Fruit fly (Drosophila melanogaster): ENCODE measurements around the gene CG33635.

CG33635 gene

DNA sequence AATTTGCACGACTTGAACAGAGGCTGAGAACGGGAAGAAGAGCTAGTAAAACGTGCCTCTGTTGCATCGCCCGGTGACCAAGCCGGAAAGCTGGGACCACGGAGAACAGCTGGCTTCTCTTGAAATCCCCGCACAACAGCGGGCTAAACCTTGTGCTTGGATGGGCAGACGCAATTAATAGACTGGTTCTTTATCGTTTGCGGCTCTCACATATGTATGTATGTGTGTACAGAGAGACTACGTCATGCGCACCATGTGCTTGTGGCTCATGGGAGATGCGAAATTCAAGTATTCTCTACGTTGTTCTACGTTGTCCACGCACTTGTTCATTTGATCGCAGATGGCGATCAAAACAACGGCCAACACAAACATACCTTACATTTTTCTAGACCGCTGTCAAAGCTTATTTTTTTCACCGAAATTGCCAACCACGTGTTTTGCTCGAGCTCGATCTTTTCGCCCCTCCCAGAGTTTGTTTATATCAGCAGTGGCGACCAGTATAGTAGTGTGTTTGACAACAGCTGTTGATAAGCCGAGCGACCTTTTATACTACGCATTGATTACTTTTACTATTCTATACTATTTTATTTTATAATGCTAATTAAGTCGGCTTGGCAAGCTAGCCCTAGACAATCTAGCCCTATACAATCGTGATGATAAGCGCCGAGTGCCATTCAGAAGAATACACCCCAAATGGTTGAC is 49.2 kb downstream of the CG33635 start:
- TF ChIP-seq Snoo (tag; optimal IDR thresholded peaks at IDR 0.05) = no peak
- TF ChIP-seq EcR (GFP tag; optimal IDR thresholded peaks at IDR 0.05) = peak; percentile 32
